Fruit fly (Drosophila melanogaster) ovary, adult (tissue): Measurements from ENCODE around the gene CG10086.

Experiments used
- CG17801 ChIP-seq: fragments of 200-800 bp; optimal IDR thresholded peaks from 2 replicates; lab custom pipeline; 2019; ENCODE audit warnings: missing biosample characterization, mild to moderate bottlenecking, missing genetic modification characterization, moderate library complexity; ENCODE audit not compliant: partially characterized antibody

Gene CG10086

dm6 chr3R:7804332-7804731, 13.9 kb downstream of the CG10086 start, which contains the start of gene CG18268:
TSS of gene CG18268 (minus strand) at chr3R:7804432.
- TF ChIP-seq CG17801 (GFP tag; lab: Kevin White, UChicago): no peak

- TF ChIP-seq CG17801 (GFP tag; lab: Kevin White, UChicago): peak; percentile 29
Measured at dm6 chr3R:7809662-7810621, 19.5 kb downstream of the CG10086 start, which contains the start of the genes CG2993 and sgll. TSS of gene CG2993 (minus strand) at chr3R:7810014. TSS of gene sgll (plus strand) at chr3R:7810532.

- no peak for TF ChIP-seq CG17801 (GFP tag; lab: Kevin White, UChicago)
Measured at dm6 chr3R:7811514-7811913, 21.1 kb downstream of the CG10086 start, which contains the start of gene CG31473. TSS of gene CG31473 (plus strand) at chr3R:7811814.

- no peak for TF ChIP-seq CG17801 (GFP tag; lab: Kevin White, UChicago)
Measured at dm6 chr3R:7813518-7813917, 23.1 kb downstream of the CG10086 start.

dm6 chr3R:7813981-7814529, 23.6 kb downstream of the CG10086 start, which contains the start of gene CG34384:
TSS of gene CG34384 (plus strand) at chr3R:7814361.
- no peak for TF ChIP-seq CG17801 (GFP tag; lab: Kevin White, UChicago)

dm6 chr3R:7821559-7821958, 31.1 kb downstream of the CG10086 start:
- TF ChIP-seq CG17801 (GFP tag; lab: Kevin White, UChicago): no peak
